Worm (Caenorhabditis elegans): ENCODE results near the gene T07F12.2.
A peak's percentile ranks its signal among the peaks of the same experiment; 100 is the strongest.

Gene T07F12.2

ce11 chrX:4905804-4906203, 15.8 kb downstream of the T07F12.2 start, which contains the start of gene K05B2.2:
Gene K05B2.2, plus strand, starts transcription at chrX:4906081.
- peak; percentile 45 for TF ChIP-seq pqm-1 (tag; optimal IDR thresholded peaks at IDR 0.05)
- no peak for TF ChIP-seq nfya-1 (tag; optimal IDR thresholded peaks at IDR 0.05; ENCODE audit: insufficient read depth)
- TF ChIP-seq unc-39 (tag; optimal IDR thresholded peaks at IDR 0.05), result no peak
- TF ChIP-seq elt-2 (tag; optimal IDR thresholded peaks at IDR 0.05), result peak; percentile 80

ce11 chrX:4911287-4911876, 21.3 kb downstream of the T07F12.2 start:
- TF ChIP-seq unc-62 (GFP tag; optimal IDR thresholded peaks at IDR 0.05), result no peak
- no peak for TF ChIP-seq zag-1 (tag; optimal IDR thresholded peaks at IDR 0.05)
- no peak for TF ChIP-seq egl-27 (tag; optimal IDR thresholded peaks at IDR 0.05)

ce11 chrX:4914464-4914863, 24.4 kb downstream of the T07F12.2 start:
- TF ChIP-seq pqm-1 (tag; optimal IDR thresholded peaks at IDR 0.05) (no peak), fos-1 (tag; optimal IDR thresholded peaks at IDR 0.05) (no peak), nfya-1 (tag; optimal IDR thresholded peaks at IDR 0.05; ENCODE audit: insufficient read depth) (no peak), zag-1 (tag; optimal IDR thresholded peaks at IDR 0.05) (no peak), tbx-2 (tag; optimal IDR thresholded peaks at IDR 0.05) (no peak), nhr-67 (tag; optimal IDR thresholded peaks at IDR 0.05) (no peak), ama-1 (optimal IDR thresholded peaks at IDR 0.05) (no peak), nhr-28 (tag; optimal IDR thresholded peaks at IDR 0.05) (no peak), nhr-25 (tag; optimal IDR thresholded peaks at IDR 0.05) (no peak), ZK546.5 (tag; optimal IDR thresholded peaks at IDR 0.05) (no peak), pha-4 (tag; optimal IDR thresholded peaks at IDR 0.05) (no peak), nhr-23 (tag; optimal IDR thresholded peaks at IDR 0.05) (no peak)

ce11 chrX:4915879-4916278, 25.8 kb downstream of the T07F12.2 start, which contains the start of gene ifa-4:
Gene ifa-4, minus strand, starts transcription at chrX:4915979.
- TF ChIP-seq nhr-28 (tag; optimal IDR thresholded peaks at IDR 0.05), result no peak
- TF ChIP-seq fos-1 (tag; optimal IDR thresholded peaks at IDR 0.05), result no peak
- TF ChIP-seq ZK546.5 (tag; optimal IDR thresholded peaks at IDR 0.05), result no peak
- TF ChIP-seq nhr-67 (tag; optimal IDR thresholded peaks at IDR 0.05), result no peak
- no peak for TF ChIP-seq ztf-11 (tag; optimal IDR thresholded peaks at IDR 0.05)
- no peak for TF ChIP-seq nhr-43 (tag; optimal IDR thresholded peaks at IDR 0.05; ENCODE audit: poor library complexity, severe bottlenecking)
- no peak for TF ChIP-seq mdl-1 (tag; optimal IDR thresholded peaks at IDR 0.05)
- no peak for TF ChIP-seq lin-39 (tag; optimal IDR thresholded peaks at IDR 0.05)
- TF ChIP-seq egl-5 (tag; optimal IDR thresholded peaks at IDR 0.05), result no peak
- TF ChIP-seq ceh-9 (tag; optimal IDR thresholded peaks at IDR 0.05), result no peak
- TF ChIP-seq nhr-76 (tag; optimal IDR thresholded peaks at IDR 0.05), result no peak
- TF ChIP-seq nhr-12 (tag; optimal IDR thresholded peaks at IDR 0.05), result no peak
- no peak for TF ChIP-seq ama-1 (optimal IDR thresholded peaks at IDR 0.05)

ce11 chrX:4920942-4921540, 31.0 kb downstream of the T07F12.2 start, which contains the start of gene K05B2.4:
Gene K05B2.4, minus strand, starts transcription at chrX:4920992.
- TF ChIP-seq mml-1 (tag; optimal IDR thresholded peaks at IDR 0.05), result no peak
- TF ChIP-seq ztf-4 (tag; optimal IDR thresholded peaks at IDR 0.05), result no peak
- TF ChIP-seq unc-39 (tag; optimal IDR thresholded peaks at IDR 0.05), result no peak
- no peak for TF ChIP-seq aly-2 (tag; optimal IDR thresholded peaks at IDR 0.05)
- no peak for TF ChIP-seq ceh-9 (tag; optimal IDR thresholded peaks at IDR 0.05)
- no peak for TF ChIP-seq egl-27 (tag; optimal IDR thresholded peaks at IDR 0.05)

ce11 chrX:4928118-4928517, 38.1 kb downstream of the T07F12.2 start:
- TF ChIP-seq pqm-1 (tag; optimal IDR thresholded peaks at IDR 0.05) (peak; percentile 35), ama-1 (optimal IDR thresholded peaks at IDR 0.05) (no peak), elt-2 (tag; optimal IDR thresholded peaks at IDR 0.05) (peak; percentile 73), nhr-67 (tag; optimal IDR thresholded peaks at IDR 0.05) (no peak), lin-39 (tag; optimal IDR thresholded peaks at IDR 0.05) (no peak)

- TF ChIP-seq ztf-11 (tag; optimal IDR thresholded peaks at IDR 0.05) (no peak), hmg-11 (tag; optimal IDR thresholded peaks at IDR 0.05) (no peak), nhr-28 (tag; optimal IDR thresholded peaks at IDR 0.05) (no peak), R02D3.7 (tag; optimal IDR thresholded peaks at IDR 0.05) (no peak), zag-1 (tag; optimal IDR thresholded peaks at IDR 0.05) (no peak), unc-62 (GFP tag; optimal IDR thresholded peaks at IDR 0.05) (no peak), lin-15B (tag; optimal IDR thresholded peaks at IDR 0.05) (no peak), egl-5 (tag; optimal IDR thresholded peaks at IDR 0.05) (no peak), ceh-82 (tag; optimal IDR thresholded peaks at IDR 0.05) (no peak), fos-1 (tag; optimal IDR thresholded peaks at IDR 0.05) (no peak), mml-1 (tag; optimal IDR thresholded peaks at IDR 0.05) (no peak), snpc-4 (tag; optimal IDR thresholded peaks at IDR 0.05) (no peak), elt-1 (tag; optimal IDR thresholded peaks at IDR 0.05) (no peak), pha-4 (tag; optimal IDR thresholded peaks at IDR 0.05) (no peak)
These were observed 39.6 kb downstream of the T07F12.2 start, which contains the start of gene mct-4 for ce11 chrX:4929657-4930056. Gene mct-4, minus strand, starts transcription at chrX:4929757.
